Worm (Caenorhabditis elegans): ENCODE data around the gene Y71H2AM.11.

DNA sequence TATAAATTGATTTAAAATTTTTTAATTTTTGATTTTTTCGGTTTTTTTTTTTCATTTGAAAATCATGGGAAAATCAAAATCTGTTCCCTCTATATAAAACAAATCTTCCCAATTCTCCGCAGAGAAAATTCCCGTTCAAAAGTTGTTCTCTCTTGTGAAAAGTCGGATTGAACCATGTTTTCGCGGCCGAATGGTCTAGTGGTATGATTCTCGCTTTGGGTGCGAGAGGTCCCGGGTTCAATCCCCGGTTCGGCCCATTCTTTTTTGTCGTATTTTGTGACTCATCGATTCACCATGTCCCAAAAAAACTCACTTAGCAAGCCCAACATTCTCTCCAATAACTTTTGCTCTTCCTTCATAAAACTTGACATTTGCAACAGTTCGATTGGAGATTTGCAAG lies 13.4 kb downstream of the Y71H2AM.11 start:
- TF ChIP-seq nhr-237 (tag; optimal IDR thresholded peaks at IDR 0.05) (no peak), ztf-11 (tag; optimal IDR thresholded peaks at IDR 0.05) (no peak), mef-2 (tag; optimal IDR thresholded peaks at IDR 0.05) (no peak), lin-39 (tag; optimal IDR thresholded peaks at IDR 0.05) (no peak), F16B12.6 (tag; optimal IDR thresholded peaks at IDR 0.05) (no peak)
